Worm (Caenorhabditis elegans) whole organism, L1 larva: ENCODE results near the gene trpp-12.

Source experiments
- C04F5.9 ChIP-seq: sonication (generic microtip); optimal IDR thresholded peaks from 2 replicates; lab custom pipeline; 2016; ENCODE audit warnings: missing genetic modification characterization, missing compliant biosample characterization
- C16A3.4 ChIP-seq: fragments of 150-350 bp; optimal IDR thresholded peaks from 2 replicates; lab custom pipeline; 2014; ENCODE audit warnings: missing biosample characterization, missing genetic modification characterization
- C34B4.2 ChIP-seq: sonication (generic microtip); optimal IDR thresholded peaks from 2 replicates; lab custom pipeline; 2017; ENCODE audit warnings: mild to moderate bottlenecking, missing genetic modification characterization, missing compliant biosample characterization
- F16B12.6 ChIP-seq: fragments of 150-350 bp; optimal IDR thresholded peaks from 2 replicates; lab custom pipeline; 2014; ENCODE audit warnings: missing biosample characterization, missing genetic modification characterization
- alr-1 ChIP-seq: fragments of 200-800 bp; sonication (Bioruptor generic); optimal IDR thresholded peaks from 2 replicates; lab custom pipeline; 2018; ENCODE audit warnings: borderline replicate concordance, mild to moderate bottlenecking, missing genetic modification characterization, missing compliant biosample characterization
- ceh-8 ChIP-seq: fragments of 200-800 bp; sonication (Bioruptor generic); optimal IDR thresholded peaks from 2 replicates; lab custom pipeline; 2018; ENCODE audit warnings: mild to moderate bottlenecking, missing genetic modification characterization, moderate library complexity, missing compliant biosample characterization
- ceh-88 ChIP-seq: fragments of 200-800 bp; sonication (Bioruptor generic); IDR thresholded peaks from 2 replicates; pipeline ENCODE4 v1.3.6; 2022; ENCODE audit warnings: missing genetic modification characterization, missing compliant biosample characterization
- ceh-90 ChIP-seq: sonication (generic microtip); optimal IDR thresholded peaks from 2 replicates; lab custom pipeline; 2016; ENCODE audit warnings: missing genetic modification characterization, missing compliant biosample characterization
- ces-1 ChIP-seq: fragments of 150-350 bp; optimal IDR thresholded peaks from 2 replicates; lab custom pipeline; 2014; ENCODE audit warnings: missing biosample characterization, missing genetic modification reagents, missing genetic modification characterization
- dpl-1 ChIP-seq, 3 experiments: fragments of 150-350 bp in 2 of 3; sonication (generic microtip) in 1 of 3; optimal IDR thresholded peaks; 2 replicates each; lab custom pipeline; 2014 to 2017; ENCODE audit warnings: missing biosample characterization in 3 of 3, missing genetic modification characterization in 3 of 3, missing genetic modification reagents in 3 of 3
- dsc-1 ChIP-seq: sonication (generic microtip); optimal IDR thresholded peaks from 2 replicates; lab custom pipeline; 2016; ENCODE audit warnings: mild to moderate bottlenecking, missing genetic modification characterization, missing compliant biosample characterization
- egl-13 ChIP-seq: sonication (generic microtip); optimal IDR thresholded peaks from 2 replicates; lab custom pipeline; 2016; ENCODE audit warnings: missing genotype, missing genetic modification reagents, missing genetic modification characterization, missing compliant biosample characterization
- egl-27 ChIP-seq, 2 experiments: fragments of 150-350 bp in 1 of 2; sonication (generic microtip); optimal IDR thresholded peaks; 3 replicates each; lab custom pipeline; 2017 to 2018; ENCODE audit warnings: missing biosample characterization in 2 of 2, missing genetic modification characterization in 2 of 2, missing genetic modification reagents in 2 of 2
- elt-2 ChIP-seq: sonication (generic microtip); optimal IDR thresholded peaks from 2 replicates; lab custom pipeline; 2016; ENCODE audit warnings: missing genetic modification characterization, mild to moderate bottlenecking, inconsistent platforms, missing compliant biosample characterization, missing genetic modification reagents
- elt-3 ChIP-seq, 6 experiments: fragments of 150-350 bp in 1 of 6; sonication (generic microtip); optimal IDR thresholded peaks; 2 replicates each; lab custom pipeline; 2017 to 2018; ENCODE audit warnings: missing biosample characterization in 6 of 6, missing genetic modification characterization in 6 of 6, inconsistent platforms in 1 of 6
- fos-1 ChIP-seq: fragments of 150-350 bp; optimal IDR thresholded peaks from 2 replicates; lab custom pipeline; 2014; ENCODE audit warnings: missing biosample characterization, missing genetic modification characterization
- hlh-17 ChIP-seq: fragments of 200-800 bp; sonication (Bioruptor generic); optimal IDR thresholded peaks from 2 replicates; lab custom pipeline; 2018; ENCODE audit warnings: missing genetic modification characterization, mild to moderate bottlenecking, missing compliant biosample characterization, moderate library complexity, borderline replicate concordance
- hlh-4 ChIP-seq: sonication (generic microtip); optimal IDR thresholded peaks from 2 replicates; lab custom pipeline; 2016; ENCODE audit warnings: mild to moderate bottlenecking, missing genetic modification characterization, missing compliant biosample characterization
- isw-1 ChIP-seq: fragments of 200-800 bp; sonication (Bioruptor generic); IDR thresholded peaks from 2 replicates; pipeline ENCODE4 v1.3.6; 2022; ENCODE audit warnings: missing genetic modification characterization, missing compliant biosample characterization
- jun-1 ChIP-seq: fragments of 150-350 bp; optimal IDR thresholded peaks from 2 replicates; lab custom pipeline; 2014; ENCODE audit warnings: missing biosample characterization, missing genetic modification reagents, missing genetic modification characterization
- lin-14 ChIP-seq: fragments of 200-800 bp; sonication (Bioruptor generic); optimal IDR thresholded peaks from 2 replicates; lab custom pipeline; 2018; ENCODE audit warnings: mild to moderate bottlenecking, missing genetic modification characterization, moderate library complexity, missing compliant biosample characterization
- lin-15B ChIP-seq: fragments of 150-350 bp; sonication (generic microtip); optimal IDR thresholded peaks from 3 replicates; lab custom pipeline; 2014; ENCODE audit warnings: missing biosample characterization, missing genetic modification characterization
- lin-39 ChIP-seq: fragments of 150-350 bp; optimal IDR thresholded peaks from 2 replicates; lab custom pipeline; 2014; ENCODE audit warnings: missing biosample characterization, missing genetic modification reagents, missing genetic modification characterization
- lir-3 ChIP-seq: sonication (generic microtip); optimal IDR thresholded peaks from 2 replicates; lab custom pipeline; 2016; ENCODE audit warnings: mild to moderate bottlenecking, missing genetic modification characterization, moderate library complexity, missing compliant biosample characterization; ENCODE audit not compliant: poor library complexity
- lsy-2 ChIP-seq, 2 experiments: fragments of 150-350 bp; optimal IDR thresholded peaks; 2 replicates each; lab custom pipeline; 2014; ENCODE audit warnings: missing biosample characterization in 2 of 2, missing genetic modification characterization in 2 of 2
- mab-9 ChIP-seq: fragments of 200-800 bp; sonication (Bioruptor generic); IDR thresholded peaks from 2 replicates; pipeline ENCODE4 v1.3.6; 2022; ENCODE audit warnings: missing genetic modification reagents, missing genetic modification characterization, missing compliant biosample characterization
- mdl-1 ChIP-seq, 2 experiments: fragments of 150-350 bp; optimal IDR thresholded peaks; 2 replicates each; lab custom pipeline; 2014 to 2017; ENCODE audit warnings: missing biosample characterization in 2 of 2, missing genetic modification characterization in 2 of 2, inconsistent platforms in 1 of 2
- mef-2 ChIP-seq: fragments of 150-350 bp; optimal IDR thresholded peaks from 2 replicates; lab custom pipeline; 2014; ENCODE audit warnings: missing biosample characterization, missing genetic modification characterization
- nhr-11 ChIP-seq: fragments of 150-350 bp; optimal IDR thresholded peaks from 2 replicates; lab custom pipeline; 2014; ENCODE audit warnings: missing biosample characterization, missing genetic modification characterization
- nhr-12 ChIP-seq: sonication (generic microtip); optimal IDR thresholded peaks from 2 replicates; lab custom pipeline; 2017; ENCODE audit warnings: missing biosample characterization, missing genetic modification characterization
- nhr-19 ChIP-seq: fragments of 200-800 bp; sonication (Bioruptor generic); conservative IDR thresholded peaks from 2 replicates; pipeline ENCODE4 v1.3.6; 2022; ENCODE audit warnings: missing genetic modification characterization, missing compliant biosample characterization
- nhr-237 ChIP-seq: fragments of 150-350 bp; optimal IDR thresholded peaks from 2 replicates; lab custom pipeline; 2014; ENCODE audit warnings: missing biosample characterization, missing genetic modification characterization
- nhr-28 ChIP-seq: fragments of 150-350 bp; optimal IDR thresholded peaks from 2 replicates; lab custom pipeline; 2014; ENCODE audit warnings: missing biosample characterization, missing genetic modification characterization
- nhr-47 ChIP-seq: sonication (generic microtip); optimal IDR thresholded peaks from 2 replicates; lab custom pipeline; 2016; ENCODE audit warnings: mild to moderate bottlenecking, missing genetic modification characterization, moderate library complexity, missing compliant biosample characterization
- nhr-76 ChIP-seq: sonication (generic microtip); optimal IDR thresholded peaks from 2 replicates; lab custom pipeline; 2017; ENCODE audit warnings: missing biosample characterization, missing genetic modification characterization
- nhr-77 ChIP-seq: fragments of 150-350 bp; optimal IDR thresholded peaks from 2 replicates; lab custom pipeline; 2014; ENCODE audit warnings: missing biosample characterization, missing genetic modification characterization
- nhr-84 ChIP-seq: sonication (generic microtip); optimal IDR thresholded peaks from 2 replicates; lab custom pipeline; 2017; ENCODE audit warnings: missing biosample characterization, missing genetic modification characterization
- nhr-85 ChIP-seq: sonication (generic microtip); peaks from one replicate; lab custom pipeline; 2016; ENCODE audit warnings: missing genetic modification characterization, inconsistent platforms, missing compliant biosample characterization
- nhr-90 ChIP-seq: sonication (generic microtip); optimal IDR thresholded peaks from 2 replicates; lab custom pipeline; 2016; ENCODE audit warnings: mild to moderate bottlenecking, missing genetic modification characterization, missing compliant biosample characterization; ENCODE audit not compliant: poor library complexity
- pag-3 ChIP-seq: sonication (generic microtip); optimal IDR thresholded peaks from 2 replicates; lab custom pipeline; 2017; ENCODE audit warnings: missing genetic modification characterization, mild to moderate bottlenecking, missing compliant biosample characterization, antibody characterized with exemption, borderline replicate concordance; ENCODE audit not compliant: insufficient read depth
- pax-3 ChIP-seq: fragments of 200-800 bp; sonication (Bioruptor generic); optimal IDR thresholded peaks from 2 replicates; lab custom pipeline; 2018; ENCODE audit warnings: mild to moderate bottlenecking, missing genetic modification characterization, moderate library complexity, missing compliant biosample characterization
- rnt-1 ChIP-seq: sonication (generic microtip); optimal IDR thresholded peaks from 2 replicates; lab custom pipeline; 2016; ENCODE audit warnings: mild to moderate bottlenecking, missing genetic modification characterization, moderate library complexity, missing compliant biosample characterization
- snpc-4 ChIP-seq: fragments of 150-350 bp; optimal IDR thresholded peaks from 2 replicates; lab custom pipeline; 2014; ENCODE audit warnings: missing biosample characterization, missing genetic modification characterization
- sox-4 ChIP-seq: sonication (generic microtip); optimal IDR thresholded peaks from 2 replicates; lab custom pipeline; 2016; ENCODE audit warnings: missing genetic modification characterization, missing compliant biosample characterization
- tbx-2 ChIP-seq: sonication (generic microtip); optimal IDR thresholded peaks from 2 replicates; lab custom pipeline; 2016; ENCODE audit warnings: missing genetic modification characterization, missing compliant biosample characterization
- unc-130 ChIP-seq: fragments of 150-350 bp; optimal IDR thresholded peaks from 2 replicates; lab custom pipeline; 2017; ENCODE audit warnings: missing biosample characterization, missing genetic modification characterization, inconsistent platforms
- unc-30 ChIP-seq: sonication (generic microtip); optimal IDR thresholded peaks from 2 replicates; lab custom pipeline; 2017; ENCODE audit warnings: missing biosample characterization, missing genetic modification characterization
- unc-62 ChIP-seq: fragments of 150-350 bp; optimal IDR thresholded peaks from 2 replicates; lab custom pipeline; 2014; ENCODE audit warnings: missing biosample characterization, missing genetic modification reagents, missing genetic modification characterization
- unc-98 ChIP-seq: fragments of 200-800 bp; sonication (Bioruptor generic); IDR thresholded peaks from 2 replicates; pipeline ENCODE4 v1.3.6; 2022; ENCODE audit warnings: missing genetic modification characterization, missing compliant biosample characterization
- xbp-1 ChIP-seq: sonication (generic microtip); optimal IDR thresholded peaks from 2 replicates; lab custom pipeline; 2016; ENCODE audit warnings: missing genetic modification characterization, missing compliant biosample characterization
- ztf-11 ChIP-seq, 2 experiments: sonication (generic microtip); optimal IDR thresholded peaks; 2 replicates each; lab custom pipeline; 2016 to 2017; ENCODE audit warnings: missing genetic modification characterization in 2 of 2, missing biosample characterization in 1 of 2, missing compliant biosample characterization in 1 of 2

The trpp-12 gene

DNA sequence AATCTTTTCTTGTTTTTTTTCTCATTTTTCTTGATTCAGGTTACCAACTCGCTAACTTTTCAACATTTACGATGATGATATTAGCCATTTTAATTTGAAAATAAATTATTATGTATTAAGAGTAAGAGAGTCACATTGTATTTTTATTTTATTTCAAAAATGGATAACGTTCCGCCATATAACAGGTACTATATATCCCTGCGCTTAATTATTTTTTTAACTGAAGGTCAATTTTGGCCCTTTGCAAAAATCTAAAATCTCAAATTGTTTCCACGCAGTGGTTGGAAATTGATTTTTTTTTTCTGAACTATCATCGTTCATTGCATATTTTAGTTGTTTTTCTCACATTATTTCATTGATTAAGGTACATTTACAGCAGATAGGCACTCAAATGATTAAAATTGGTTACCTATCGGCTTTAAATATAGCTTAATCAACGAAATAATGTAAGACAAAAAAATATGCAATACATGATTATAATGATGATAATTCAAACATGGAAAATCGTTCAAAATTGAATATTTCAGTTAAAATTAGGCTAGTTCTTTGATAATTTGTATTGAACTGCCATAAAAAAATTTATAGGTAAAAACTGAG lies 44.7 kb upstream of the trpp-12 start (continued):
- peak; percentile 71 for TF ChIP-seq pax-3 (tag; lab: Kevin White, UChicago)
- peak; percentile 85 for TF ChIP-seq C16A3.4 (tag; lab: Kevin White, UChicago)
- no peak for TF ChIP-seq hlh-17 (GFP tag; lab: Kevin White, UChicago)
- peak; percentile 88 for TF ChIP-seq ceh-8 (GFP tag; lab: Kevin White, UChicago)
- peak; percentile 46 for TF ChIP-seq nhr-28 (tag; lab: Kevin White, UChicago)
- TF ChIP-seq C04F5.9: peak; percentile 38
- peak; percentile 94 for TF ChIP-seq jun-1
- no peak for TF ChIP-seq ces-1 (GFP tag; lab: Kevin White, UChicago)
- peak; percentile 68 for TF ChIP-seq rnt-1 (tag; lab: Kevin White, UChicago)
- TF ChIP-seq unc-98 (GFP tag; lab: Robert Waterston, UW): no peak
- peak; percentile 96 for TF ChIP-seq nhr-47 (tag; lab: Kevin White, UChicago)
- TF ChIP-seq tbx-2 (tag; lab: Kevin White, UChicago): peak; percentile 83
- peak; percentile 67 for TF ChIP-seq snpc-4
- TF ChIP-seq isw-1: peak; percentile 48
- TF ChIP-seq nhr-76 (tag; lab: Kevin White, UChicago): no peak
- peak; percentile 90 for TF ChIP-seq nhr-237 (tag; lab: Kevin White, UChicago)
- peak; percentile 70 for TF ChIP-seq lir-3 (tag; lab: Kevin White, UChicago)
- TF ChIP-seq lsy-2 (tag; optimal IDR thresholded peaks at IDR 0.05; lab: Kevin White, UChicago): peak; percentile 87 to 88
- peak; percentile 67 for TF ChIP-seq elt-2 (tag; lab: Kevin White, UChicago)
- TF ChIP-seq pag-3: no peak
- TF ChIP-seq unc-62 (GFP tag; lab: Kevin White, UChicago): no peak
- TF ChIP-seq xbp-1 (tag; lab: Kevin White, UChicago): peak; percentile 73
- peak; percentile 88 for TF ChIP-seq sox-4 (tag; lab: Kevin White, UChicago)
- peak; percentile 85 for TF ChIP-seq lin-14 (GFP tag; lab: Kevin White, UChicago)
- peak; percentile 78 for TF ChIP-seq fos-1
- TF ChIP-seq mab-9 (GFP tag; lab: Robert Waterston, UW): peak; percentile 69; the same call in 1 of the 2 replicates
- peak; percentile 88 for TF ChIP-seq nhr-19 (GFP tag; lab: Robert Waterston, UW)
- TF ChIP-seq unc-30 (tag; lab: Kevin White, UChicago): no peak
- TF ChIP-seq alr-1: no peak
- TF ChIP-seq mdl-1 (tag; optimal IDR thresholded peaks at IDR 0.05; lab: Kevin White, UChicago): peak in 1 of 2 experiments; percentile 23
- TF ChIP-seq egl-13 (tag; lab: Kevin White, UChicago): peak; percentile 61
- TF ChIP-seq nhr-84 (tag; lab: Kevin White, UChicago): no peak
- TF ChIP-seq egl-27 (tag; optimal IDR thresholded peaks at IDR 0.05; lab: Kevin White, UChicago): no peak
- TF ChIP-seq nhr-12 (tag; lab: Kevin White, UChicago): peak; percentile 44
- TF ChIP-seq ceh-90: no peak
- no peak for TF ChIP-seq lin-15B (tag; lab: Kevin White, UChicago)
- TF ChIP-seq nhr-77 (tag; lab: Kevin White, UChicago): peak; percentile 85
- TF ChIP-seq nhr-90 (tag; lab: Kevin White, UChicago): peak; percentile 97
- no peak for TF ChIP-seq hlh-4 (tag; lab: Kevin White, UChicago)
- TF ChIP-seq nhr-85 (tag; lab: Kevin White, UChicago): peak; percentile 94
- TF ChIP-seq F16B12.6: no peak
- peak; percentile 81 for TF ChIP-seq ceh-88
- TF ChIP-seq mef-2 (tag; lab: Kevin White, UChicago): no peak
- TF ChIP-seq lin-39: peak; percentile 86
- TF ChIP-seq elt-3 (tag; optimal IDR thresholded peaks at IDR 0.05; lab: Kevin White, UChicago): peak in 5 of 6 experiments; percentile 32 to 96 (median 77)
- no peak for TF ChIP-seq C34B4.2 (tag; lab: Kevin White, UChicago)
- peak; percentile 59 for TF ChIP-seq dsc-1 (tag; lab: Kevin White, UChicago)
- peak in 2 of 3 experiments; percentile 23 to 37 for TF ChIP-seq dpl-1 (GFP tag; optimal IDR thresholded peaks at IDR 0.05; lab: Kevin White, UChicago)
- TF ChIP-seq unc-130 (tag; lab: Kevin White, UChicago): no peak
- TF ChIP-seq nhr-11 (tag; lab: Kevin White, UChicago): peak; percentile 96
- peak in 1 of 2 experiments; percentile 50 for TF ChIP-seq ztf-11 (tag; optimal IDR thresholded peaks at IDR 0.05; lab: Kevin White, UChicago)
